Fruit fly (Drosophila melanogaster) whole organism, adult: ENCODE data around the gene CheB38c.

Experiments
- CG11617 ChIP-seq: fragments of 200-800 bp; sonication (Bioruptor generic); optimal IDR thresholded peaks from 2 replicates; lab custom pipeline; 2017; ENCODE audit warnings: mild to moderate bottlenecking, missing biosample characterization, missing genetic modification reagents, missing genetic modification characterization
- CG12768 ChIP-seq: fragments of 200-800 bp; sonication (Bioruptor generic); optimal IDR thresholded peaks from 2 replicates; lab custom pipeline; 2017; ENCODE audit warnings: missing biosample characterization, missing genetic modification characterization, mild to moderate bottlenecking, moderate library complexity, missing genetic modification reagents
- CG14711 ChIP-seq: fragments of 200-800 bp; sonication (Bioruptor generic); optimal IDR thresholded peaks from 2 replicates; lab custom pipeline; 2018; ENCODE audit warnings: missing biosample characterization, mild to moderate bottlenecking, missing genetic modification characterization, moderate library complexity
- CG1620 ChIP-seq: fragments of 200-800 bp; sonication (Bioruptor generic); optimal IDR thresholded peaks from 2 replicates; lab custom pipeline; 2016; ENCODE audit warnings: missing biosample characterization, missing genetic modification characterization
- CG33017 ChIP-seq: fragments of 200-800 bp; sonication (Bioruptor generic); optimal IDR thresholded peaks from 2 replicates; lab custom pipeline; 2018; ENCODE audit warnings: missing biosample characterization, mild to moderate bottlenecking, missing genetic modification characterization, moderate library complexity
- CG5204 ChIP-seq: fragments of 200-800 bp; sonication (Bioruptor generic); optimal IDR thresholded peaks from 2 replicates; lab custom pipeline; 2016; ENCODE audit warnings: missing biosample characterization, missing genetic modification characterization
- CG7045 ChIP-seq: fragments of 200-800 bp; sonication (Bioruptor generic); optimal IDR thresholded peaks from 2 replicates; lab custom pipeline; 2017; ENCODE audit warnings: missing biosample characterization, mild to moderate bottlenecking, missing genetic modification characterization
- CG7101 ChIP-seq: fragments of 200-800 bp; sonication (Bioruptor generic); optimal IDR thresholded peaks from 2 replicates; lab custom pipeline; 2018; ENCODE audit warnings: missing biosample characterization, mild to moderate bottlenecking, missing genetic modification characterization, moderate library complexity
- Clk ChIP-seq: fragments of 200-800 bp; sonication (Bioruptor generic); optimal IDR thresholded peaks from 2 replicates; lab custom pipeline; 2017; ENCODE audit warnings: missing biosample characterization, missing genetic modification characterization
- Crg-1 ChIP-seq: fragments of 200-800 bp; sonication (Bioruptor generic); optimal IDR thresholded peaks from 2 replicates; lab custom pipeline; 2016; ENCODE audit warnings: missing biosample characterization, missing genetic modification characterization
- Hr96 ChIP-seq: fragments of 200-800 bp; sonication (Bioruptor generic); optimal IDR thresholded peaks from 2 replicates; lab custom pipeline; 2016; ENCODE audit warnings: missing biosample characterization, missing genetic modification characterization
- Mnt ChIP-seq: fragments of 200-800 bp; sonication (Bioruptor generic); optimal IDR thresholded peaks from 2 replicates; lab custom pipeline; 2016; ENCODE audit warnings: missing biosample characterization, mild to moderate bottlenecking, missing genetic modification characterization
- bab1 ChIP-seq: fragments of 200-800 bp; sonication (Bioruptor generic); optimal IDR thresholded peaks from 3 replicates; lab custom pipeline; 2019; ENCODE audit warnings: missing biosample characterization, mild to moderate bottlenecking, missing genetic modification characterization, moderate library complexity
- cic ChIP-seq: fragments of 200-800 bp; sonication (Bioruptor generic); optimal IDR thresholded peaks from 2 replicates; lab custom pipeline; 2017; ENCODE audit warnings: missing biosample characterization, mild to moderate bottlenecking, missing genetic modification characterization, moderate library complexity
- cnc ChIP-seq, 2 experiments: fragments of >200 bp; optimal IDR thresholded peaks; 2 replicates each; lab custom pipeline; 2017
- kay ChIP-seq: fragments of 200-800 bp; sonication (Bioruptor generic); peaks from one replicate; lab custom pipeline; 2016; ENCODE audit warnings: missing biosample characterization, missing genetic modification characterization, borderline replicate concordance
- ovo ChIP-seq: fragments of 200-800 bp; sonication (Bioruptor generic); optimal IDR thresholded peaks from 2 replicates; lab custom pipeline; 2016; ENCODE audit warnings: missing biosample characterization, missing genetic modification characterization
- pad ChIP-seq: fragments of 200-800 bp; sonication (Bioruptor generic); optimal IDR thresholded peaks from 3 replicates; lab custom pipeline; 2017; ENCODE audit warnings: missing biosample characterization, missing genetic modification characterization, mild to moderate bottlenecking, moderate library complexity, missing genetic modification reagents
- tj ChIP-seq: fragments of 200-800 bp; sonication (Bioruptor generic); optimal IDR thresholded peaks from 3 replicates; lab custom pipeline; 2017; ENCODE audit warnings: missing biosample characterization, mild to moderate bottlenecking, missing genetic modification characterization, moderate library complexity
- toe ChIP-seq: fragments of 200-800 bp; sonication (Bioruptor generic); optimal IDR thresholded peaks from 2 replicates; lab custom pipeline; 2016; ENCODE audit warnings: missing biosample characterization, missing genetic modification characterization

The CheB38c gene

dm6 chr2L:20829309-20829708, 8.6 kb upstream of the CheB38c start, which contains the start of gene CG31673:
TSS of gene CG31673 (plus strand) at chr2L:20829609.
- TF ChIP-seq CG7045: no peak
- no peak for TF ChIP-seq CG33017
- no peak for TF ChIP-seq toe
- TF ChIP-seq pad (GFP tag; lab: Kevin White, UChicago): no peak
- no peak for TF ChIP-seq bab1
- TF ChIP-seq CG1620 (GFP tag; lab: Kevin White, UChicago): no peak
- no peak for TF ChIP-seq ovo
- no peak for TF ChIP-seq kay (GFP tag; lab: Kevin White, UChicago)
- no peak for TF ChIP-seq tj (GFP tag; lab: Kevin White, UChicago)
- no peak for TF ChIP-seq cic (GFP tag; lab: Kevin White, UChicago)
- TF ChIP-seq Crg-1: no peak

DNA sequence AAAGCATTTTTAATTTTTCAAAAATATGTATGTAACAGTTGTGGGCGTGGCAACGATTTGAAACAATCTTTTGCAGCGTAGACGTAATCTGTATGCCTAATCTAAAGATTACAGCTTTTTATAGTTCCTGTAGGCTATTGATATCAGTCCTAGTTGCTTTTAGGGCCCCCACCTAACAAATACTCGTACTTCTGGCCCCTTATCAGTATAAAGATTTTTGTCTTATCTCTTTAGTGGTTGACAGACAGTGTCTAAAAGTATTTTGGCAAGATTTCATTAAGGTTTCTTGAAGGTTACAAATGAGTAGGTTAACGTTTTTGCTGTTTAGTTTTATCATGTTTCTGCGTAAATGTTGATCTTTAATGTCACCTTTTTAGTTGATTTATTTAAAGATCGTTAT, 8.0 kb upstream of the CheB38c start:
- no peak for TF ChIP-seq CG7045
- no peak for TF ChIP-seq tj (GFP tag; lab: Kevin White, UChicago)
- TF ChIP-seq cic (GFP tag; lab: Kevin White, UChicago): peak; percentile 55

- TF ChIP-seq Hr96 (GFP tag; lab: Kevin White, UChicago) (no peak), CG14711 (no peak)
Measured at dm6 chr2L:20827045-20827444, 6.4 kb upstream of the CheB38c start.

DNA sequence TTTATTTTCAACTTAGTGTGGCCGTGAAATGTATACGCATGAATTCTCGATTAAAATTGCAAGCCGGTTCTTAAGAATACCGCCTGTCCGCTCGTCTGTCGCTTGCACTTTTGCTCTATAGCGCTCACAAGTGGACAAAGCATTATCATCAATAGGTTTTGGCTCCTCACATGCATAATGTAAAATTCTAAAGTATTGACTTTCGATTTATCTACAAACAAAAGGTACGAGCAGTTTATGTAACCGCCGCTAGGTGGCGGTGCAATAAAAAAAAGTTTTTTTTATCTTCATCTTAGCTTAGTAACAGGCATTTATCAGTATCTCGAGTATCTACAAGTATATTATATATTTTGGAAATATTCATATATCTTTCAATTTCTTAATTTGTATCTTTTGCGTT, 5.6 kb upstream of the CheB38c start:
- no peak for TF ChIP-seq CG33017
- no peak for TF ChIP-seq cic (GFP tag; lab: Kevin White, UChicago)
- TF ChIP-seq CG5204 (GFP tag; lab: Kevin White, UChicago): no peak
- TF ChIP-seq kay (GFP tag; lab: Kevin White, UChicago): peak; percentile 76
- TF ChIP-seq bab1: no peak

dm6 chr2L:20825265-20825664, 4.6 kb upstream of the CheB38c start:
- TF ChIP-seq cnc (optimal IDR thresholded peaks at IDR 0.05; lab: Kevin White, UChicago) (no peak), kay (GFP tag; lab: Kevin White, UChicago) (peak; percentile 54)

DNA sequence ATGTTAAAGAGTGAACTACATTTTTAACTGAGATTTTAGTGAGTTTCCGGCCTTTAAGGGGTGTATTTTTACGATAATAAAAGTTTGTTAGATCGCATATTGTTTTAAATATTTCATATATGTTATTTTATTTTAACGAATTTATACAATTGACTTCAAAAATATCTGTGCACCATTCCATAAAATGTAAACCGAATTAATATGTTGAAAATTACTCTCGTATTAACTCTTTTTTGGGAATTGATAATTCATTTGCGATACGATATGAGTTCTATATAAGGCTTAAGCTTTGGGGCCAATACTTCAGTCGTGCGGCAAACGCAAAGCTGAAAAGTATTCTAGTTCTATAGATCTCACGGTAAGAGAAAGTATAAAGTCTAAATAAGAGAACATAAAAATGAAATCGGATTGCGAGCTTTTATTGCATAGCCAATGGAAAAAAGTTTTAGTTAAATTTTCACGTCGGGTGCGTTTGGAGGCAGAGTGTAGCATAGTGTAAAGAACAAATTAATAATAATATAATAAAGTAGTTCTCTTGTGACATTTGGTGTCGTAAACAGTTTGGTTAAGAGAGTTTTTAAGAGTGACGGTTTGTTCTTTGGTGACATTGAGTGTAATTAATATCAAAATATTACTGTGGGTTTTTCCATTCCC, 3.6 kb upstream of the CheB38c start:
- TF ChIP-seq ovo: no peak
- peak; percentile 6 for TF ChIP-seq CG33017
- peak; percentile 96 for TF ChIP-seq kay (GFP tag; lab: Kevin White, UChicago)

DNA sequence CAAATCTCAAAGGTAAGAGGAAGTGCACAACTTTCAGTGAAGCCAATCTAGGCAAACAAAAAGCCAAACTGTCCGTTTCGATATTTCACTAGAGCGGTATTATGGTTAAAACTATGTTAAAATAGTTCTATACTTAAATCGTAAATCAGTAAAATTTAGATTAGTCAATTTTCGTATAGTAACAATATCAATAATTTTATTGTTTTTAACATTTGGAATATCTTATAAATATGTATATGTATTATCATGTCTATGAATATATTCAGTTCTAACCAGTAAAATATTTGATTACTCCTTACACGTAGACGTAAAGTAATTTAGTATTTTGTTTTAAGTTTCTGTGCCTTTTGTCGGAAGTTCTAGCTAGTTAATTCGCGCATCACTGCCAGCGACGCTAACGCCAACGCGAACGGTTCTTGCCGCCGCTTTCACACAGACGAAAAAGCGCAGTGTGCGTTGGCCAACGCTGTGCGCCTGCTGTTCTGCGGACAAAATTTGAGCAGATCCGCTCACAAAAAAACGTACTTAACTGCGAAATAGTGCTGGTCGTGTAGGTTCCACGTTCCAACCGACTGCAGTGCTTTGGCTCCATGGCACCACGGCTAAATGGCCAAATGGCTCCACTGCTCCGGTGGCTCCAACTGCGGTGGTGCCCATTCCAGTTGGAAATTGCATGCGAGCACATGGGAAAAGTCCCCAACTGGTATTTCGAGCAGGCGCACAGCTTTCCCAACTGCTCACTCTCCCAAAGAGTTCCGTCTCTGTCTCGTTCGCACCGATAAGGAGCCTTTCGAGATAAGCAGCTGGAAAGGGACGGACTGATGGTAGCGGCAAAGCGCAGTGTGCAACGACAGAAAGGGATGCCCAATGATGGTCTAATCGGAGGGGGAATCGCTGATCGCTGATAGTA, 2.8 kb upstream of the CheB38c start:
- TF ChIP-seq bab1 (peak; percentile 44), CG7101 (no peak), CG5204 (GFP tag; lab: Kevin White, UChicago) (no peak), CG11617 (GFP tag; lab: Kevin White, UChicago) (no peak), Mnt (GFP tag; lab: Kevin White, UChicago) (peak; percentile 99), tj (GFP tag; lab: Kevin White, UChicago) (peak; percentile 49), ovo (peak; percentile 73), cic (GFP tag; lab: Kevin White, UChicago) (peak; percentile 86), pad (GFP tag; lab: Kevin White, UChicago) (peak; percentile 100), CG14711 (no peak), Crg-1 (no peak), toe (peak; percentile 17), CG12768 (GFP tag; lab: Kevin White, UChicago) (peak; percentile 48), kay (GFP tag; lab: Kevin White, UChicago) (peak; percentile 41), Hr96 (GFP tag; lab: Kevin White, UChicago) (peak; percentile 46), CG1620 (GFP tag; lab: Kevin White, UChicago) (no peak), CG33017 (no peak), cnc (optimal IDR thresholded peaks at IDR 0.05; lab: Kevin White, UChicago) (no peak), CG7045 (no peak), Clk (GFP tag; lab: Kevin White, UChicago) (no peak)
